Worm (Caenorhabditis elegans) whole organism, L3 larva: ENCODE data around the gene C55B6.1.
A peak's percentile ranks its signal among the peaks of the same experiment; 100 is the strongest.

ENCODE experiments used
- aly-2 ChIP-seq: fragments of 150-350 bp; optimal IDR thresholded peaks from 2 replicates; lab custom pipeline; 2014; ENCODE audit warnings: missing biosample characterization, missing genetic modification characterization
- ama-1 ChIP-seq: fragments of 150-350 bp; optimal IDR thresholded peaks from 2 replicates; lab custom pipeline; 2018
- ceh-28 ChIP-seq: fragments of 150-350 bp; optimal IDR thresholded peaks from 2 replicates; lab custom pipeline; 2014; ENCODE audit warnings: missing biosample characterization, missing genetic modification reagents, missing genetic modification characterization
- ceh-82 ChIP-seq: fragments of 150-350 bp; optimal IDR thresholded peaks from 2 replicates; lab custom pipeline; 2014; ENCODE audit warnings: missing biosample characterization, missing genetic modification characterization
- ceh-9 ChIP-seq: sonication (generic microtip); optimal IDR thresholded peaks from 2 replicates; lab custom pipeline; 2018; ENCODE audit warnings: missing biosample characterization, missing genetic modification characterization
- daf-12 ChIP-seq: fragments of 150-350 bp; optimal IDR thresholded peaks from 2 replicates; lab custom pipeline; 2014; ENCODE audit warnings: missing biosample characterization, missing genetic modification reagents, missing genetic modification characterization
- egl-5 ChIP-seq: fragments of 150-350 bp; optimal IDR thresholded peaks from 2 replicates; lab custom pipeline; 2017; ENCODE audit warnings: missing biosample characterization, missing genetic modification reagents, missing genetic modification characterization, inconsistent platforms
- elt-1 ChIP-seq: fragments of 150-350 bp; optimal IDR thresholded peaks from 2 replicates; lab custom pipeline; 2014; ENCODE audit warnings: missing biosample characterization, missing genetic modification characterization
- elt-2 ChIP-seq: sonication (generic microtip); optimal IDR thresholded peaks from 2 replicates; lab custom pipeline; 2016; ENCODE audit warnings: missing genetic modification reagents, mild to moderate bottlenecking, missing genetic modification characterization, missing compliant biosample characterization
- eor-1 ChIP-seq, 2 experiments: fragments of 150-350 bp; optimal IDR thresholded peaks; 2 replicates each; lab custom pipeline; 2014 to 2018; ENCODE audit warnings: missing biosample characterization in 2 of 2, missing genetic modification characterization in 2 of 2
- fos-1 ChIP-seq: fragments of 150-350 bp; optimal IDR thresholded peaks from 2 replicates; lab custom pipeline; 2014; ENCODE audit warnings: missing biosample characterization, missing genetic modification characterization
- hmg-11 ChIP-seq: sonication (generic microtip); optimal IDR thresholded peaks from 2 replicates; lab custom pipeline; 2016; ENCODE audit warnings: missing genetic modification characterization, missing compliant biosample characterization
- jun-1 ChIP-seq: fragments of 150-350 bp; optimal IDR thresholded peaks from 2 replicates; lab custom pipeline; 2014; ENCODE audit warnings: missing biosample characterization, missing genetic modification reagents, missing genetic modification characterization
- lin-15B ChIP-seq: fragments of 150-350 bp; optimal IDR thresholded peaks from 2 replicates; lab custom pipeline; 2014; ENCODE audit warnings: missing biosample characterization, missing genetic modification characterization
- lin-39 ChIP-seq: fragments of 150-350 bp; optimal IDR thresholded peaks from 2 replicates; lab custom pipeline; 2018; ENCODE audit warnings: missing biosample characterization, missing genetic modification reagents, missing genetic modification characterization
- mml-1 ChIP-seq: fragments of 150-350 bp; sonication (generic microtip); optimal IDR thresholded peaks from 3 replicates; lab custom pipeline; 2014; ENCODE audit warnings: missing biosample characterization, missing genetic modification characterization
- nfya-1 ChIP-seq: sonication (generic microtip); optimal IDR thresholded peaks from 2 replicates; lab custom pipeline; 2017; ENCODE audit warnings: missing genetic modification characterization, mild to moderate bottlenecking, missing compliant biosample characterization, antibody characterized with exemption, moderate library complexity; ENCODE audit not compliant: insufficient read depth
- nhr-11 ChIP-seq: fragments of 150-350 bp; optimal IDR thresholded peaks from 2 replicates; lab custom pipeline; 2014; ENCODE audit warnings: missing biosample characterization, missing genetic modification characterization
- nhr-23 ChIP-seq: fragments of 150-350 bp; optimal IDR thresholded peaks from 2 replicates; lab custom pipeline; 2014; ENCODE audit warnings: missing biosample characterization, missing genetic modification reagents, missing genetic modification characterization
- nhr-25 ChIP-seq: sonication (generic microtip); optimal IDR thresholded peaks from 2 replicates; lab custom pipeline; 2017; ENCODE audit warnings: missing biosample characterization, missing genetic modification characterization
- nhr-43 ChIP-seq: sonication (generic microtip); optimal IDR thresholded peaks from 2 replicates; lab custom pipeline; 2016; ENCODE audit warnings: mild to moderate bottlenecking, missing genetic modification characterization, missing compliant biosample characterization; ENCODE audit not compliant: poor library complexity, severe bottlenecking
- nhr-76 ChIP-seq: fragments of 150-350 bp; sonication (generic microtip); optimal IDR thresholded peaks from 5 replicates; lab custom pipeline; 2014; ENCODE audit warnings: missing biosample characterization, missing genetic modification characterization
- nhr-77 ChIP-seq: fragments of 150-350 bp; optimal IDR thresholded peaks from 2 replicates; lab custom pipeline; 2014; ENCODE audit warnings: missing biosample characterization, missing genetic modification characterization
- pha-4 ChIP-seq: fragments of 150-350 bp; optimal IDR thresholded peaks from 2 replicates; lab custom pipeline; 2014; ENCODE audit warnings: missing biosample characterization, missing genetic modification reagents, missing genetic modification characterization
- pqm-1 ChIP-seq: fragments of 150-350 bp; optimal IDR thresholded peaks from 2 replicates; lab custom pipeline; 2017; ENCODE audit warnings: missing biosample characterization, missing genetic modification characterization, inconsistent platforms
- sea-2 ChIP-seq: fragments of 150-350 bp; sonication (generic microtip); optimal IDR thresholded peaks from 4 replicates; lab custom pipeline; 2014; ENCODE audit warnings: missing biosample characterization, missing genetic modification reagents, missing genetic modification characterization
- skn-1 ChIP-seq: fragments of 150-350 bp; optimal IDR thresholded peaks from 2 replicates; lab custom pipeline; 2014; ENCODE audit warnings: missing biosample characterization, missing genetic modification characterization
- snpc-4 ChIP-seq: fragments of 150-350 bp; optimal IDR thresholded peaks from 2 replicates; lab custom pipeline; 2014; ENCODE audit warnings: missing biosample characterization, missing genetic modification characterization
- unc-62 ChIP-seq: fragments of 150-350 bp; sonication (generic microtip); optimal IDR thresholded peaks from 4 replicates; lab custom pipeline; 2014; ENCODE audit warnings: missing biosample characterization, missing genetic modification reagents, missing genetic modification characterization
- ztf-11 ChIP-seq: fragments of 150-350 bp; optimal IDR thresholded peaks from 2 replicates; lab custom pipeline; 2014; ENCODE audit warnings: missing biosample characterization, missing genetic modification characterization
- ztf-4 ChIP-seq: fragments of 150-350 bp; optimal IDR thresholded peaks from 2 replicates; lab custom pipeline; 2014; ENCODE audit warnings: missing biosample characterization, missing genetic modification characterization

The C55B6.1 gene

ce11 chrX:7217704-7218479 lies 17.7 kb downstream of the C55B6.1 start, which contains the start of gene syd-9 (continued):
- no peak for TF ChIP-seq pha-4 (tag; lab: Kevin White, UChicago)

- TF ChIP-seq ama-1 (lab: Kevin White, UChicago) = no peak
- TF ChIP-seq egl-5 = no peak
- TF ChIP-seq ztf-4 (tag; lab: Kevin White, UChicago) = no peak
- no peak for TF ChIP-seq ztf-11 (tag; lab: Kevin White, UChicago)
- TF ChIP-seq lin-15B (tag; lab: Kevin White, UChicago) = no peak
- TF ChIP-seq pqm-1 (tag; lab: Kevin White, UChicago) = no peak
- no peak for TF ChIP-seq nhr-76 (tag; lab: Kevin White, UChicago)
- no peak for TF ChIP-seq snpc-4 (tag; lab: Kevin White, UChicago)
- no peak for TF ChIP-seq nfya-1 (tag; lab: Kevin White, UChicago)
- no peak for TF ChIP-seq unc-62
- TF ChIP-seq ceh-82 (tag; lab: Kevin White, UChicago) = no peak
- no peak for TF ChIP-seq aly-2 (tag; lab: Kevin White, UChicago)
Measured at ce11 chrX:7220209-7220608, 20.0 kb downstream of the C55B6.1 start.

ce11 chrX:7222383-7222782 lies 22.2 kb downstream of the C55B6.1 start:
- TF ChIP-seq nfya-1 (tag; lab: Kevin White, UChicago) (peak; percentile 44), nhr-77 (tag; lab: Kevin White, UChicago) (no peak), snpc-4 (tag; lab: Kevin White, UChicago) (peak; percentile 2), lin-39 (tag; lab: Kevin White, UChicago) (peak; percentile 63), lin-15B (tag; lab: Kevin White, UChicago) (no peak), ztf-11 (tag; lab: Kevin White, UChicago) (no peak)

ce11 chrX:7224510-7224909 lies 24.3 kb downstream of the C55B6.1 start:
- TF ChIP-seq ceh-28 (tag; lab: Kevin White, UChicago) (no peak), hmg-11 (tag; lab: Kevin White, UChicago) (no peak)

ce11 chrX:7225028-7225427 lies 24.9 kb downstream of the C55B6.1 start:
- no peak for TF ChIP-seq ztf-4 (tag; lab: Kevin White, UChicago)
- TF ChIP-seq jun-1 (tag; lab: Kevin White, UChicago) = no peak
- TF ChIP-seq nhr-11 = no peak
- peak; percentile 63 for TF ChIP-seq egl-5
- TF ChIP-seq skn-1 (tag; lab: Kevin White, UChicago) = no peak
- TF ChIP-seq fos-1 = no peak
- TF ChIP-seq nfya-1 (tag; lab: Kevin White, UChicago) = no peak

- TF ChIP-seq hmg-11 (tag; lab: Kevin White, UChicago) = no peak
- no peak for TF ChIP-seq elt-1 (tag; lab: Kevin White, UChicago)
- no peak for TF ChIP-seq nhr-23 (tag; lab: Kevin White, UChicago)
- TF ChIP-seq ceh-82 (tag; lab: Kevin White, UChicago) = no peak
- TF ChIP-seq pha-4 (tag; lab: Kevin White, UChicago) = no peak
- TF ChIP-seq lin-15B (tag; lab: Kevin White, UChicago) = no peak
- no peak for TF ChIP-seq nhr-77 (tag; lab: Kevin White, UChicago)
- no peak for TF ChIP-seq mml-1
- TF ChIP-seq jun-1 (tag; lab: Kevin White, UChicago) = no peak
- no peak for TF ChIP-seq ceh-9 (tag; lab: Kevin White, UChicago)
- no peak for TF ChIP-seq sea-2
- no peak for TF ChIP-seq lin-39 (tag; lab: Kevin White, UChicago)
- TF ChIP-seq, all 47 proteins: peak for 0
Measured at ce11 chrX:7229357-7229756, 29.2 kb downstream of the C55B6.1 start.

ce11 chrX:7230321-7230720 lies 30.2 kb downstream of the C55B6.1 start:
- TF ChIP-seq ceh-28 (tag; lab: Kevin White, UChicago) = peak; percentile 35
- peak; percentile 92 for TF ChIP-seq ama-1 (lab: Kevin White, UChicago)
- TF ChIP-seq nhr-25 (tag; lab: Kevin White, UChicago) = peak; percentile 10
- peak; percentile 24 for TF ChIP-seq nhr-43 (tag; lab: Kevin White, UChicago)
- peak; percentile 38 for TF ChIP-seq lin-39 (tag; lab: Kevin White, UChicago)
- peak; percentile 51 for TF ChIP-seq daf-12 (tag; lab: Kevin White, UChicago)
- peak; percentile 37 for TF ChIP-seq aly-2 (tag; lab: Kevin White, UChicago)
- TF ChIP-seq eor-1 (tag; optimal IDR thresholded peaks at IDR 0.05; lab: Kevin White, UChicago) = no peak
- TF ChIP-seq elt-2 (tag; lab: Kevin White, UChicago) = peak; percentile 29
- no peak for TF ChIP-seq lin-15B (tag; lab: Kevin White, UChicago)
- peak; percentile 11 for TF ChIP-seq ztf-11 (tag; lab: Kevin White, UChicago)
